Worm (Caenorhabditis elegans): ENCODE data around the gene nhr-171.

nhr-171 gene

ce11 chrV:7501194-7501593 is 10.4 kb upstream of the nhr-171 start:
- TF ChIP-seq egl-27 (tag; optimal IDR thresholded peaks at IDR 0.05) (no peak), snpc-4 (tag; optimal IDR thresholded peaks at IDR 0.05) (no peak), nhr-10 (tag; optimal IDR thresholded peaks at IDR 0.05) (no peak), nhr-12 (tag; optimal IDR thresholded peaks at IDR 0.05) (no peak), unc-55 (GFP tag; optimal IDR thresholded peaks at IDR 0.05) (no peak), nhr-23 (tag; optimal IDR thresholded peaks at IDR 0.05) (no peak), lin-39 (tag; optimal IDR thresholded peaks at IDR 0.05) (no peak), nhr-77 (tag; optimal IDR thresholded peaks at IDR 0.05) (no peak), ztf-1 (GFP tag; conservative IDR thresholded peaks at IDR 0.05) (no peak), zag-1 (tag; optimal IDR thresholded peaks at IDR 0.05) (no peak), ceh-82 (tag; optimal IDR thresholded peaks at IDR 0.05) (no peak)

DNA sequence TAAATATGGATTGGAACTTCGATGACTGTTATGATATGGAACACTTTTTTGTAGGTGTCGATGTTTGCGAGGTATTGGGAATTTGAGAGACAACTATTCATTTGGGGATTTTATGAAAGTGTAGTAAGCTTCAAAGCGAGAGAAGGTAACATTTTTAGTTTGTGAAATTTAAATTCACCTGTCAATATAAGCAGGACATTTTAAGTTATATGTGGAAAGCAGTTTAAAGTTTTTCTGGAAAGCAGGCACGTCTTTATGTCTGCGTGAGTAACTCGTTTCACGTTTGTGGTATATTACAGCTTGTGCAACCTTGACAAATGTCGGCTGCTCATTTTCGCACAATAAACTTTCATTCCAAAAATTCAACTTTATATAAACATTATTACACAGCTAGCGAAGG is 7.3 kb upstream of the nhr-171 start, which contains the start of gene srh-229:
Gene srh-229 (minus strand): TSS at position 101 of the 400 bp plus-strand sequence.
- TF ChIP-seq nhr-21 (tag; optimal IDR thresholded peaks at IDR 0.05): no peak
- TF ChIP-seq nhr-25 (tag; optimal IDR thresholded peaks at IDR 0.05): no peak
- TF ChIP-seq F13H6.1 (tag; optimal IDR thresholded peaks at IDR 0.05): no peak
- TF ChIP-seq ztf-1 (GFP tag; conservative IDR thresholded peaks at IDR 0.05): no peak
- no peak for TF ChIP-seq lin-13 (GFP tag; optimal IDR thresholded peaks at IDR 0.05)
- no peak for TF ChIP-seq ztf-11 (tag; optimal IDR thresholded peaks at IDR 0.05)
- TF ChIP-seq mdl-1 (tag; optimal IDR thresholded peaks at IDR 0.05): no peak
- TF ChIP-seq ztf-4 (tag; optimal IDR thresholded peaks at IDR 0.05): no peak
- TF ChIP-seq sma-3 (GFP tag; optimal IDR thresholded peaks at IDR 0.05): no peak
- TF ChIP-seq nhr-11 (tag; optimal IDR thresholded peaks at IDR 0.05): no peak
- no peak for TF ChIP-seq fos-1 (tag; optimal IDR thresholded peaks at IDR 0.05)
- no peak for TF ChIP-seq skn-1 (tag; optimal IDR thresholded peaks at IDR 0.05)
- no peak for TF ChIP-seq lin-11 (tag; optimal IDR thresholded peaks at IDR 0.05)

DNA sequence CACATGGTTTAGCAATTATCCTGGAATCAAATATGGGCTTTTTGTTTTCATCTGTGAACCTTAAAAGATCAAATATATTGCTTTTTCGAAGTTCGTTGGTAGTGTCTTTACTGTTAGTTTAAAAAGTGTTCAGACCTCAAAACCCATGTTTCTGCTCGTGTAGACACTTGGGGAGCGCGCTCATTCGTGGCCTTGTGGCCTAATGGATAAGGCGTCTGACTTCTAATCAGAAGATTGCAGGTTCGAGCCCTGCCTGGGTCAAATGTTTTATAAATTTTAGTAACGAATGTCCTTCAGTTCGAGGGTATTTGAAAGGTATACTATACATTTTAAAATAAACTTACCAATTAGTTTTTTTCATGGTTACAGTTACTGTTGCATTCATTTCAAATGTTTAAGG is 5.4 kb upstream of the nhr-171 start:
- peak; percentile 10 for TF ChIP-seq nhr-21 (tag; optimal IDR thresholded peaks at IDR 0.05)
- TF ChIP-seq sma-3 (GFP tag; optimal IDR thresholded peaks at IDR 0.05): no peak
- TF ChIP-seq sma-9 (GFP tag; optimal IDR thresholded peaks at IDR 0.05): peak; percentile 34
- TF ChIP-seq sma-9 (tag; optimal IDR thresholded peaks at IDR 0.05): no peak
- TF ChIP-seq ceh-16 (tag; optimal IDR thresholded peaks at IDR 0.05): no peak

DNA sequence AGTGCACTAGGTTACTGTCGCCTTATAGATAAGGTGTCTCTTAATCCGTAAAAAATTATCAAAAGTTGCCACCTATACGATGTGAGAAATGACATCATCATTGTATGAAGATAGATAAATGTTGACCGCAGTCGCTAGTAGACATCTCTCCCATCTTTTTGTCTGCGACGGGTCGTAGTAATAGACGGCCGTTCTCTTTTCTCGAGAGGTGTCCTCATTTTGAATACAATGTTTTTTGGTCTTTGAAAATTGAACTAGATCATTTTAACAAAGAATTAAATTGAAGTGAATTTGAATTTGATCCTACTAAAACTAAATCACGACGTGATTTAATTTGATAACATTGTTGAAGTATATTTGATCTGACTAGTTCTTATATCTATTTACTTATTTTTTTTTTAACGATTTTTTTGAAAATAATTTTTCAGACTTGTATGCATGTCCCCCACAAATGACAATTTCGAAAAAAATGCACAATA is 3.0 kb upstream of the nhr-171 start, which contains the start of the genes str-31 and nhr-172:
Gene str-31 (minus strand): TSS at position 101 of the 479 bp plus-strand sequence.
Gene nhr-172 (plus strand): TSS at position 429 of the 479 bp plus-strand sequence.
- TF ChIP-seq gmeb-1 (tag; optimal IDR thresholded peaks at IDR 0.05) (no peak), mdl-1 (tag; optimal IDR thresholded peaks at IDR 0.05) (no peak), ceh-16 (tag; optimal IDR thresholded peaks at IDR 0.05) (no peak), ztf-4 (tag; optimal IDR thresholded peaks at IDR 0.05) (no peak), sma-9 (GFP tag; optimal IDR thresholded peaks at IDR 0.05) (peak; percentile 1), sma-9 (tag; optimal IDR thresholded peaks at IDR 0.05) (no peak), lsy-2 (tag; optimal IDR thresholded peaks at IDR 0.05) (no peak), ztf-11 (tag; optimal IDR thresholded peaks at IDR 0.05) (no peak), peb-1 (tag; optimal IDR thresholded peaks at IDR 0.05) (no peak), ama-1 (optimal IDR thresholded peaks at IDR 0.05) (no peak)

DNA sequence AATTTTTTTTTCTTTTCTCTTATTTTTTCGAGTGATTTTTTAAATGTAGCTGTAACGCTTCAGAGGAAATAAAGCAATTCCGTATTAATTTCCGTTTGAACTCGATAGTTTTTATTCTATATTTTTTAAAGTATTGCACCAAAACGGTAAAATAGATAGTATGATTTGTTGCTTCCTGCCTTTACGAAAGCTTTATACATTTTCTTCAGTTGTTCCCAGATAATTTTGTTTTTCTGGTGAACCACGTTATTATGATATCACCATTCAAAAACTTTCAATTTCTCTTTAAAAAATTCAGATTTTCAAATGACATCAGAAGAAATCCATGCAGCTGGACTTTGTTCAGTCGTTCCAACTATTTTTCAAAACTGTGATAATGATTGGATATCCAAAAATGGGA is 3.4 kb downstream of the nhr-171 start, which contains the start of gene srb-18:
Gene srb-18 (plus strand): TSS at position 301 of the 400 bp plus-strand sequence.
- TF ChIP-seq unc-62 (GFP tag; optimal IDR thresholded peaks at IDR 0.05) (no peak), ZK546.5 (tag; optimal IDR thresholded peaks at IDR 0.05) (no peak), ztf-1 (GFP tag; conservative IDR thresholded peaks at IDR 0.05) (no peak), mab-5 (tag; optimal IDR thresholded peaks at IDR 0.05) (no peak), elt-3 (tag; optimal IDR thresholded peaks at IDR 0.05) (no peak), sma-3 (GFP tag; optimal IDR thresholded peaks at IDR 0.05) (no peak), mdl-1 (tag; optimal IDR thresholded peaks at IDR 0.05) (no peak), dmd-4 (tag; optimal IDR thresholded peaks at IDR 0.05) (no peak), egl-27 (tag; optimal IDR thresholded peaks at IDR 0.05) (no peak), ama-1 (optimal IDR thresholded peaks at IDR 0.05) (no peak), blmp-1 (tag; optimal IDR thresholded peaks at IDR 0.05; ENCODE audit: insufficient read depth) (no peak), ztf-4 (tag; optimal IDR thresholded peaks at IDR 0.05) (no peak), lsy-2 (tag; optimal IDR thresholded peaks at IDR 0.05) (no peak), crh-2 (tag; optimal IDR thresholded peaks at IDR 0.05) (no peak), zag-1 (tag; optimal IDR thresholded peaks at IDR 0.05) (no peak), unc-55 (GFP tag; optimal IDR thresholded peaks at IDR 0.05) (no peak), snpc-4 (tag; optimal IDR thresholded peaks at IDR 0.05) (no peak), gmeb-1 (tag; optimal IDR thresholded peaks at IDR 0.05) (no peak)
